Worm (Caenorhabditis elegans) whole organism, midembryonic: ENCODE data around the gene srh-146.

Experiments
- T22C8.4 ChIP-seq: fragments of 200-800 bp; sonication (Bioruptor generic); IDR thresholded peaks from 2 replicates; pipeline ENCODE4 v1.3.6; 2022; ENCODE audit warnings: missing genetic modification characterization, missing compliant biosample characterization
- cog-1 ChIP-seq: sonication (generic microtip); optimal IDR thresholded peaks from 2 replicates; lab custom pipeline; 2016; ENCODE audit warnings: missing genetic modification characterization, missing compliant biosample characterization
- flt-1 ChIP-seq: fragments of 200-800 bp; sonication (Bioruptor generic); IDR thresholded peaks from 2 replicates; pipeline ENCODE4 v1.3.6; 2022; ENCODE audit warnings: missing genetic modification characterization, missing compliant biosample characterization
- klf-2 ChIP-seq: fragments of 200-800 bp; sonication (Bioruptor generic); conservative IDR thresholded peaks from 2 replicates; pipeline ENCODE4 v1.3.6; 2022; ENCODE audit warnings: missing genetic modification reagents, missing genetic modification characterization, missing compliant biosample characterization
- med-1 ChIP-seq: sonication (generic microtip); optimal IDR thresholded peaks from 2 replicates; lab custom pipeline; 2017; ENCODE audit warnings: missing genetic modification characterization, mild to moderate bottlenecking, missing compliant biosample characterization, antibody characterized with exemption, missing genetic modification reagents; ENCODE audit not compliant: insufficient read depth
- ref-1 ChIP-seq: fragments of 200-800 bp; sonication (Bioruptor generic); conservative IDR thresholded peaks from 2 replicates; pipeline ENCODE4 v1.3.6; 2022; ENCODE audit warnings: missing genetic modification reagents, missing genetic modification characterization, missing compliant biosample characterization
- tab-1 ChIP-seq: fragments of 200-800 bp; sonication (Bioruptor generic); IDR thresholded peaks from 2 replicates; pipeline ENCODE4 v1.3.6; 2022; ENCODE audit warnings: missing genetic modification characterization, missing compliant biosample characterization
- ztf-23 ChIP-seq: fragments of 200-800 bp; sonication (Bioruptor generic); IDR thresholded peaks from 2 replicates; pipeline ENCODE4 v1.3.6; 2022; ENCODE audit warnings: missing genetic modification reagents, missing genetic modification characterization, missing compliant biosample characterization
- ztf-29 ChIP-seq: fragments of 200-800 bp; sonication (Bioruptor generic); IDR thresholded peaks from 2 replicates; pipeline ENCODE4 v1.3.6; 2022; ENCODE audit warnings: missing genetic modification reagents, missing genetic modification characterization, missing compliant biosample characterization

srh-146 gene

DNA sequence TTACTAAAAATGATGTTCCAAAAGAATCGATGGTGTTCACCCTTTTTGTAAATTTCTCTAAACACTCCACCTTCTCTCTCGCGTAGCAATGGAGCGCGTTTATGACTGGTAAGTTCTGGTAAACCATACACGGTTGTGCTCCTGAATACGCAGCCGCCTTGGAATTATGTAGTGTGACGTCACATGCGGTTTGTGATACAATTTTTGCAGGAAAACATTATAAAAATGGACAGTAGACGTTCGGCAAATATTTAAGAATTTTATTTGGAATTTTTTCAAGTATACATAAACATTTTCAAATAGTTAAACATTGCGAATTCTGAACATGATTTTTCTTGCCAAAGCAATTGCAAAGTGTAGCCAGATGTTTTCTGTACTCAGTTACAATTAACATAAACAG lies 36.5 kb upstream of the srh-146 start, which contains the start of gene F37B4.10:
Gene F37B4.10, minus strand, starts transcription at position 101 of the 400 bp plus-strand sequence.
- TF ChIP-seq ztf-29 (GFP tag; lab: Robert Waterston, UW) (no peak), ztf-23 (no peak), cog-1 (tag; lab: Kevin White, UChicago) (no peak), ref-1 (GFP tag; lab: Robert Waterston, UW) (no peak), T22C8.4 (GFP tag; lab: Robert Waterston, UW) (no peak), flt-1 (GFP tag; lab: Robert Waterston, UW) (no peak), tab-1 (GFP tag; lab: Robert Waterston, UW) (no peak), klf-2 (GFP tag; lab: Robert Waterston, UW) (no peak), med-1 (no peak)

DNA sequence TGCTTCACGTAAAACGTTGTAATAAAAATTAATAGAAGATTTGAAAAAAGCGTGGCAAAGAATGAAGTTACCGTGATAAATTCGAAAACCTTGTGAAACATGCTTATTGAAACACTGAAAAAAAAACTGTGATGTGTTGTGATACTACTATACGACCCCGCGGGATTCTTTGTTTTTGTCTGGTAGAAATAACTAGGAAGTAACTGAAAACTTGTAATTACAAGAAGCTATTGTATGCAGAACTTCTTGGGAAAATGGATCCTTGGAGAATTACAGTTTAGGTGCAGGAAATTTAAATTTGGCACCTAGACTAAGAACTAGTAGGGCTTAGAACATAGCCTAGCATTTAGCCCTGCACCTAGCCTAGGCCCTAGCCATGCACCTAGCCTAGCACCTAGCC lies 34.2 kb upstream of the srh-146 start, which contains the start of gene str-39:
Gene str-39, minus strand, starts transcription at position 101 of the 400 bp plus-strand sequence.
- TF ChIP-seq klf-2 (GFP tag; lab: Robert Waterston, UW): no peak
- TF ChIP-seq ztf-29 (GFP tag; lab: Robert Waterston, UW): no peak
- no peak for TF ChIP-seq flt-1 (GFP tag; lab: Robert Waterston, UW)
- no peak for TF ChIP-seq T22C8.4 (GFP tag; lab: Robert Waterston, UW)
- no peak for TF ChIP-seq cog-1 (tag; lab: Kevin White, UChicago)
- no peak for TF ChIP-seq med-1
- TF ChIP-seq ref-1 (GFP tag; lab: Robert Waterston, UW): no peak
- TF ChIP-seq ztf-23: no peak
- no peak for TF ChIP-seq tab-1 (GFP tag; lab: Robert Waterston, UW)

ce11 chrV:2880356-2880755 lies 33.7 kb upstream of the srh-146 start:
- TF ChIP-seq klf-2 (GFP tag; lab: Robert Waterston, UW): no peak

ce11 chrV:2881016-2881415 lies 33.0 kb upstream of the srh-146 start, which contains the start of gene ifc-1:
TSS of gene ifc-1 (plus strand) at chrV:2881393.
- TF ChIP-seq tab-1 (GFP tag; lab: Robert Waterston, UW) (no peak), cog-1 (tag; lab: Kevin White, UChicago) (no peak), klf-2 (GFP tag; lab: Robert Waterston, UW) (no peak), ref-1 (GFP tag; lab: Robert Waterston, UW) (no peak), ztf-29 (GFP tag; lab: Robert Waterston, UW) (no peak), med-1 (no peak), ztf-23 (no peak), T22C8.4 (GFP tag; lab: Robert Waterston, UW) (no peak)

- TF ChIP-seq tab-1 (GFP tag; lab: Robert Waterston, UW): no peak
- TF ChIP-seq ref-1 (GFP tag; lab: Robert Waterston, UW): no peak
- no peak for TF ChIP-seq cog-1 (tag; lab: Kevin White, UChicago)
- no peak for TF ChIP-seq klf-2 (GFP tag; lab: Robert Waterston, UW)
- no peak for TF ChIP-seq flt-1 (GFP tag; lab: Robert Waterston, UW)
- no peak for TF ChIP-seq med-1
- TF ChIP-seq T22C8.4 (GFP tag; lab: Robert Waterston, UW): no peak
These were observed 32.5 kb upstream of the srh-146 start for ce11 chrV:2881565-2881964.

DNA sequence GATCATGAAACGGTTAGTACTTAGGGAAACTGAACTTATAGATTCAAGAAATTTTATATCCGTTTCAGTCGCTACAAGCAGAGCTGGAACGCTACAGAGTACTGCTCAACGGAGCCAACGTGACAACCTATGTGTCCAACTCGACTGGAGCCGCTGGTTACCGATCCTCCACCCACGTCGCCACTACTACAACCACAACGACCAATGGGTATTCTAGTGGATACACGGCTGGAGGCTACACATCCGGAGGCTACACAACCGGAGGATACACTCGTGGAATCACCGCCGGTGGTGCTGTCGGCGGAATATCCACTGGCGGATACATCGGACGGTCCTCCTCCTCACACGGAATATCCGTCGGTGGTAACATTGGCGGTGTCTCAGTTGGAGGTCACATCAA lies 31.0 kb upstream of the srh-146 start:
- TF ChIP-seq ztf-29 (GFP tag; lab: Robert Waterston, UW) (no peak), cog-1 (tag; lab: Kevin White, UChicago) (no peak), tab-1 (GFP tag; lab: Robert Waterston, UW) (no peak)

ce11 chrV:2884411-2884810 lies 29.6 kb upstream of the srh-146 start, which contains the start of gene sre-24:
TSS of gene sre-24 (plus strand) at chrV:2884711.
- TF ChIP-seq tab-1 (GFP tag; lab: Robert Waterston, UW): no peak
- TF ChIP-seq T22C8.4 (GFP tag; lab: Robert Waterston, UW): no peak
- no peak for TF ChIP-seq ztf-29 (GFP tag; lab: Robert Waterston, UW)
- no peak for TF ChIP-seq flt-1 (GFP tag; lab: Robert Waterston, UW)
- TF ChIP-seq cog-1 (tag; lab: Kevin White, UChicago): no peak

- TF ChIP-seq T22C8.4 (GFP tag; lab: Robert Waterston, UW) (no peak), med-1 (no peak), cog-1 (tag; lab: Kevin White, UChicago) (no peak), ref-1 (GFP tag; lab: Robert Waterston, UW) (no peak), ztf-29 (GFP tag; lab: Robert Waterston, UW) (no peak), tab-1 (GFP tag; lab: Robert Waterston, UW) (no peak), flt-1 (GFP tag; lab: Robert Waterston, UW) (no peak), klf-2 (GFP tag; lab: Robert Waterston, UW) (no peak), ztf-23 (no peak)
These were observed 25.8 kb upstream of the srh-146 start for ce11 chrV:2888265-2888664.

ce11 chrV:2888681-2889080 lies 25.4 kb upstream of the srh-146 start, which contains the start of gene srw-4:
TSS of gene srw-4 (minus strand) at chrV:2888781.
- TF ChIP-seq klf-2 (GFP tag; lab: Robert Waterston, UW) (no peak), cog-1 (tag; lab: Kevin White, UChicago) (no peak), ref-1 (GFP tag; lab: Robert Waterston, UW) (no peak), tab-1 (GFP tag; lab: Robert Waterston, UW) (no peak), ztf-23 (no peak), med-1 (no peak), T22C8.4 (GFP tag; lab: Robert Waterston, UW) (no peak), flt-1 (GFP tag; lab: Robert Waterston, UW) (no peak), ztf-29 (GFP tag; lab: Robert Waterston, UW) (no peak)

DNA sequence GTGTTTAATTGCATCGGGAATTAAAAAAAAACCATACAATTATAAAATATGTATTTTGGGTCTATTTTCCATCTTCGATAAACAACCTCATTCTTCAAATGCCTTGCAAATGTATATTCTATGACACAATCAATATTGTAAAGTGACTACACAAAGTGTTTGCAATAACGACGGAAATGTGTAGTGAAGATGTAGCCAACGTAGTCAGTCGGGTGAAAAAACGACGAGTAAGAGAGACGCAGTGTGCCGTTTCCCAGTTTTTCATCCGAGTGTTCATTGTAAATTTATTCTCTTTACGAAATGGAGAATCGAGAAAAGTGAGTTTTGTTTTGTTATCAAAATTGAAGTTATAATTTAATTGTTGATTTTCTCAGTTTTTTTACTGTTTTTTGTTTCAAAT lies 22.1 kb upstream of the srh-146 start, which contains the start of gene F37B4.15:
Gene F37B4.15, plus strand, starts transcription at position 301 of the 400 bp plus-strand sequence.
- no peak for TF ChIP-seq klf-2 (GFP tag; lab: Robert Waterston, UW)
- TF ChIP-seq med-1: no peak
- no peak for TF ChIP-seq ref-1 (GFP tag; lab: Robert Waterston, UW)
- TF ChIP-seq tab-1 (GFP tag; lab: Robert Waterston, UW): no peak
- TF ChIP-seq flt-1 (GFP tag; lab: Robert Waterston, UW): no peak
- no peak for TF ChIP-seq ztf-29 (GFP tag; lab: Robert Waterston, UW)
- TF ChIP-seq ztf-23: no peak
